Worm (Caenorhabditis elegans): ENCODE results near the gene sbt-1.

Gene sbt-1

ce11 chrV:20829511-20829910, 830 bp upstream of the sbt-1 start, which contains the start of gene num-1:
Gene num-1 (plus strand): TSS chrV:20829811.
- TF ChIP-seq ztf-4 (tag; optimal IDR thresholded peaks at IDR 0.05): no peak
- TF ChIP-seq rnt-1 (tag; optimal IDR thresholded peaks at IDR 0.05): no peak
- TF ChIP-seq skn-1 (tag; optimal IDR thresholded peaks at IDR 0.05): no peak
- no peak for TF ChIP-seq snpc-4 (tag; optimal IDR thresholded peaks at IDR 0.05)
- TF ChIP-seq mdl-1 (tag; optimal IDR thresholded peaks at IDR 0.05): no peak
- no peak for TF ChIP-seq fkh-8 (tag; optimal IDR thresholded peaks at IDR 0.05)

ce11 chrV:20826618-20827017, 2.1 kb downstream of the sbt-1 start:
- TF ChIP-seq nhr-77 (tag; optimal IDR thresholded peaks at IDR 0.05) (no peak), ces-1 (GFP tag; optimal IDR thresholded peaks at IDR 0.05) (no peak), fkh-8 (tag; optimal IDR thresholded peaks at IDR 0.05) (no peak), blmp-1 (tag; optimal IDR thresholded peaks at IDR 0.05) (no peak), egl-13 (tag; optimal IDR thresholded peaks at IDR 0.05) (no peak), sup-37 (GFP tag; optimal IDR thresholded peaks at IDR 0.05) (no peak), tlp-1 (tag; optimal IDR thresholded peaks at IDR 0.05) (no peak), fos-1 (tag; optimal IDR thresholded peaks at IDR 0.05) (no peak), dsc-1 (tag; optimal IDR thresholded peaks at IDR 0.05) (no peak), nhr-28 (tag; optimal IDR thresholded peaks at IDR 0.05) (no peak), unc-98 (GFP tag; IDR thresholded peaks at IDR 0.05) (no peak)

- TF ChIP-seq vab-15 (tag; optimal IDR thresholded peaks at IDR 0.05): no peak
- TF ChIP-seq fkh-10 (GFP tag; optimal IDR thresholded peaks at IDR 0.05): no peak
- TF ChIP-seq hpl-2 (GFP tag; optimal IDR thresholded peaks at IDR 0.05): no peak
- TF ChIP-seq mep-1 (tag; optimal IDR thresholded peaks at IDR 0.05): no peak
- TF ChIP-seq ets-5 (GFP tag; IDR thresholded peaks at IDR 0.05): no peak
- TF ChIP-seq efl-1 (optimal IDR thresholded peaks at IDR 0.05): no peak
- TF ChIP-seq efl-1 (GFP tag; optimal IDR thresholded peaks at IDR 0.05 in 1 of 2): no peak
- TF ChIP-seq pqm-1 (tag; optimal IDR thresholded peaks at IDR 0.05): no peak
- no peak for TF ChIP-seq pax-3 (tag; optimal IDR thresholded peaks at IDR 0.05)
- no peak for TF ChIP-seq nhr-77 (tag; optimal IDR thresholded peaks at IDR 0.05)
- TF ChIP-seq nhr-47 (tag; optimal IDR thresholded peaks at IDR 0.05): no peak
- no peak for TF ChIP-seq skn-1 (tag; optimal IDR thresholded peaks at IDR 0.05)
Observed at ce11 chrV:20824962-20825609, 3.6 kb downstream of the sbt-1 start, which contains the start of the genes gcy-22 and grl-14. Gene gcy-22 (minus strand): TSS chrV:20825062. Gene grl-14 (plus strand): TSS chrV:20825559.

- TF ChIP-seq zip-4 (GFP tag; optimal IDR thresholded peaks at IDR 0.05): no peak
- no peak for TF ChIP-seq ztf-11 (tag; optimal IDR thresholded peaks at IDR 0.05)
- TF ChIP-seq blmp-1 (tag; optimal IDR thresholded peaks at IDR 0.05): peak; percentile 68
Observed at ce11 chrV:20820033-20820432, 8.6 kb downstream of the sbt-1 start, which contains the start of gene T03D8.6. Gene T03D8.6 (minus strand): TSS chrV:20820330.

- TF ChIP-seq ceh-90 (tag; optimal IDR thresholded peaks at IDR 0.05) (no peak), ceh-8 (GFP tag; optimal IDR thresholded peaks at IDR 0.05) (no peak), ceh-88 (GFP tag; IDR thresholded peaks at IDR 0.05) (no peak), sup-37 (GFP tag; optimal IDR thresholded peaks at IDR 0.05) (no peak), lin-13 (GFP tag; optimal IDR thresholded peaks at IDR 0.05) (no peak), dpl-1 (GFP tag; optimal IDR thresholded peaks at IDR 0.05) (no peak), lin-15B (tag; optimal IDR thresholded peaks at IDR 0.05) (no peak), mab-9 (GFP tag; IDR thresholded peaks at IDR 0.05) (no peak), aly-2 (tag; optimal IDR thresholded peaks at IDR 0.05) (no peak), fkh-10 (GFP tag; optimal IDR thresholded peaks at IDR 0.05) (no peak)
Observed at ce11 chrV:20815842-20816241, 12.8 kb downstream of the sbt-1 start, which contains the start of gene sshk-1. Gene sshk-1 (plus strand): TSS chrV:20816142.

Measured in whole organism, L1 larva.